Worm (Caenorhabditis elegans) whole organism, L3 larva: ENCODE data around the gene nstp-3.

Source experiments
- R02D3.7 ChIP-seq: fragments of 150-350 bp; optimal IDR thresholded peaks from 2 replicates; lab custom pipeline; 2014; ENCODE audit warnings: missing biosample characterization, missing genetic modification characterization
- ceh-28 ChIP-seq: fragments of 150-350 bp; optimal IDR thresholded peaks from 2 replicates; lab custom pipeline; 2014; ENCODE audit warnings: missing biosample characterization, missing genetic modification reagents, missing genetic modification characterization
- ceh-82 ChIP-seq: fragments of 150-350 bp; optimal IDR thresholded peaks from 2 replicates; lab custom pipeline; 2014; ENCODE audit warnings: missing biosample characterization, missing genetic modification characterization
- ceh-9 ChIP-seq: sonication (generic microtip); optimal IDR thresholded peaks from 2 replicates; lab custom pipeline; 2018; ENCODE audit warnings: missing biosample characterization, missing genetic modification characterization
- daf-12 ChIP-seq: fragments of 150-350 bp; optimal IDR thresholded peaks from 2 replicates; lab custom pipeline; 2014; ENCODE audit warnings: missing biosample characterization, missing genetic modification reagents, missing genetic modification characterization
- egl-27 ChIP-seq: sonication (generic microtip); optimal IDR thresholded peaks from 4 replicates; lab custom pipeline; 2017; ENCODE audit warnings: missing biosample characterization, missing genetic modification reagents, missing genetic modification characterization
- egl-5 ChIP-seq: fragments of 150-350 bp; optimal IDR thresholded peaks from 2 replicates; lab custom pipeline; 2017; ENCODE audit warnings: missing biosample characterization, missing genetic modification reagents, missing genetic modification characterization, inconsistent platforms
- elt-1 ChIP-seq: fragments of 150-350 bp; optimal IDR thresholded peaks from 2 replicates; lab custom pipeline; 2014; ENCODE audit warnings: missing biosample characterization, missing genetic modification characterization
- elt-2 ChIP-seq: sonication (generic microtip); optimal IDR thresholded peaks from 2 replicates; lab custom pipeline; 2016; ENCODE audit warnings: missing genetic modification reagents, mild to moderate bottlenecking, missing genetic modification characterization, missing compliant biosample characterization
- elt-3 ChIP-seq, 3 experiments: fragments of 150-350 bp in 1 of 3; sonication (generic microtip) in 2 of 3; optimal IDR thresholded peaks; 2 replicates in 2 of 3; 4 replicates in 1 of 3; lab custom pipeline; 2014 to 2017; ENCODE audit warnings: missing biosample characterization in 3 of 3, missing genetic modification characterization in 3 of 3
- eor-1 ChIP-seq, 2 experiments: fragments of 150-350 bp; optimal IDR thresholded peaks; 2 replicates each; lab custom pipeline; 2014 to 2018; ENCODE audit warnings: missing biosample characterization in 2 of 2, missing genetic modification characterization in 2 of 2
- fkh-2 ChIP-seq: fragments of 150-350 bp; optimal IDR thresholded peaks from 2 replicates; lab custom pipeline; 2014; ENCODE audit warnings: missing biosample characterization, missing genetic modification reagents, missing genetic modification characterization
- fos-1 ChIP-seq: fragments of 150-350 bp; optimal IDR thresholded peaks from 2 replicates; lab custom pipeline; 2014; ENCODE audit warnings: missing biosample characterization, missing genetic modification characterization
- hmg-11 ChIP-seq: sonication (generic microtip); optimal IDR thresholded peaks from 2 replicates; lab custom pipeline; 2016; ENCODE audit warnings: missing genetic modification characterization, missing compliant biosample characterization
- jun-1 ChIP-seq: fragments of 150-350 bp; optimal IDR thresholded peaks from 2 replicates; lab custom pipeline; 2014; ENCODE audit warnings: missing biosample characterization, missing genetic modification reagents, missing genetic modification characterization
- lin-15B ChIP-seq: fragments of 150-350 bp; optimal IDR thresholded peaks from 2 replicates; lab custom pipeline; 2014; ENCODE audit warnings: missing biosample characterization, missing genetic modification characterization
- lsy-12 ChIP-seq: sonication (generic microtip); optimal IDR thresholded peaks from 2 replicates; lab custom pipeline; 2016; ENCODE audit warnings: mild to moderate bottlenecking, missing genetic modification characterization, missing compliant biosample characterization
- mml-1 ChIP-seq: fragments of 150-350 bp; sonication (generic microtip); optimal IDR thresholded peaks from 3 replicates; lab custom pipeline; 2014; ENCODE audit warnings: missing biosample characterization, missing genetic modification characterization
- nfya-1 ChIP-seq: sonication (generic microtip); optimal IDR thresholded peaks from 2 replicates; lab custom pipeline; 2017; ENCODE audit warnings: missing genetic modification characterization, mild to moderate bottlenecking, missing compliant biosample characterization, antibody characterized with exemption, moderate library complexity; ENCODE audit not compliant: insufficient read depth
- nhr-11 ChIP-seq: fragments of 150-350 bp; optimal IDR thresholded peaks from 2 replicates; lab custom pipeline; 2014; ENCODE audit warnings: missing biosample characterization, missing genetic modification characterization
- nhr-12 ChIP-seq: fragments of 150-350 bp; optimal IDR thresholded peaks from 2 replicates; lab custom pipeline; 2014; ENCODE audit warnings: missing biosample characterization, missing genetic modification characterization
- nhr-23 ChIP-seq: fragments of 150-350 bp; optimal IDR thresholded peaks from 2 replicates; lab custom pipeline; 2014; ENCODE audit warnings: missing biosample characterization, missing genetic modification reagents, missing genetic modification characterization
- nhr-237 ChIP-seq: fragments of 150-350 bp; optimal IDR thresholded peaks from 2 replicates; lab custom pipeline; 2014; ENCODE audit warnings: missing biosample characterization, missing genetic modification characterization
- nhr-25 ChIP-seq: sonication (generic microtip); optimal IDR thresholded peaks from 2 replicates; lab custom pipeline; 2017; ENCODE audit warnings: missing biosample characterization, missing genetic modification characterization
- nhr-28 ChIP-seq: fragments of 150-350 bp; optimal IDR thresholded peaks from 2 replicates; lab custom pipeline; 2014; ENCODE audit warnings: missing biosample characterization, missing genetic modification characterization
- nhr-43 ChIP-seq: sonication (generic microtip); optimal IDR thresholded peaks from 2 replicates; lab custom pipeline; 2016; ENCODE audit warnings: mild to moderate bottlenecking, missing genetic modification characterization, missing compliant biosample characterization; ENCODE audit not compliant: poor library complexity, severe bottlenecking
- nhr-67 ChIP-seq: fragments of 150-350 bp; optimal IDR thresholded peaks from 2 replicates; lab custom pipeline; 2014; ENCODE audit warnings: missing biosample characterization, missing genetic modification characterization
- nhr-76 ChIP-seq: fragments of 150-350 bp; sonication (generic microtip); optimal IDR thresholded peaks from 5 replicates; lab custom pipeline; 2014; ENCODE audit warnings: missing biosample characterization, missing genetic modification characterization
- nhr-77 ChIP-seq: fragments of 150-350 bp; optimal IDR thresholded peaks from 2 replicates; lab custom pipeline; 2014; ENCODE audit warnings: missing biosample characterization, missing genetic modification characterization
- pha-4 ChIP-seq: fragments of 150-350 bp; optimal IDR thresholded peaks from 2 replicates; lab custom pipeline; 2014; ENCODE audit warnings: missing biosample characterization, missing genetic modification reagents, missing genetic modification characterization
- pqm-1 ChIP-seq: fragments of 150-350 bp; optimal IDR thresholded peaks from 2 replicates; lab custom pipeline; 2017; ENCODE audit warnings: missing biosample characterization, missing genetic modification characterization, inconsistent platforms
- sea-2 ChIP-seq: fragments of 150-350 bp; sonication (generic microtip); optimal IDR thresholded peaks from 4 replicates; lab custom pipeline; 2014; ENCODE audit warnings: missing biosample characterization, missing genetic modification reagents, missing genetic modification characterization
- tbx-2 ChIP-seq: sonication (generic microtip); optimal IDR thresholded peaks from 2 replicates; lab custom pipeline; 2016; ENCODE audit warnings: mild to moderate bottlenecking, missing genetic modification characterization, missing compliant biosample characterization
- unc-39 ChIP-seq: sonication (generic microtip); optimal IDR thresholded peaks from 4 replicates; lab custom pipeline; 2017; ENCODE audit warnings: missing biosample characterization, missing genetic modification characterization
- unc-62 ChIP-seq: fragments of 150-350 bp; sonication (generic microtip); optimal IDR thresholded peaks from 4 replicates; lab custom pipeline; 2014; ENCODE audit warnings: missing biosample characterization, missing genetic modification reagents, missing genetic modification characterization
- zag-1 ChIP-seq: fragments of 150-350 bp; optimal IDR thresholded peaks from 2 replicates; lab custom pipeline; 2014; ENCODE audit warnings: missing biosample characterization, missing genetic modification characterization
- ztf-11 ChIP-seq: fragments of 150-350 bp; optimal IDR thresholded peaks from 2 replicates; lab custom pipeline; 2014; ENCODE audit warnings: missing biosample characterization, missing genetic modification characterization
- ztf-4 ChIP-seq: fragments of 150-350 bp; optimal IDR thresholded peaks from 2 replicates; lab custom pipeline; 2014; ENCODE audit warnings: missing biosample characterization, missing genetic modification characterization

Gene nstp-3

DNA sequence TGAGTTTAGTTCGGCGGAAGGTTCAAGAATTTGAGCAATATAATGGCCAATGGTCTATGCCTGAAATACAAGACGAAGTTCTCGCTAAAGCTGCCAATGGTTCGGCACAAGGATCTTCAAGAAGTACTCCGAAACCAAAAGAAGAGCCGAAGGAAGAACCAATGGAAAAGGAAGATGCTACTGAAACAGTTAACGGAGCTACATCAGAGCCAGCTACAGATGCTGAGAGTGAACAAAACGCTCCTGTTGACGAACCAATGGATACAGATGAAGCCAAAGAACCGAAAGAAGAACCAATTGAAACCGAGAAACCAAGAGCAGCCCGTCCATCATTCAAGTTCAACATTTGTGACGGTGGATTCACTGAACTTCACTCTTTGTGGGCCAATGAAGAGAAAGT lies 33.2 kb upstream of the nstp-3 start:
- TF ChIP-seq fkh-2 (no peak), daf-12 (tag; lab: Kevin White, UChicago) (no peak), nhr-77 (tag; lab: Kevin White, UChicago) (no peak), ztf-4 (tag; lab: Kevin White, UChicago) (no peak), hmg-11 (no peak), elt-1 (tag; lab: Kevin White, UChicago) (no peak), fos-1 (tag; lab: Kevin White, UChicago) (no peak), eor-1 (tag; optimal IDR thresholded peaks at IDR 0.05; lab: Kevin White, UChicago) (no peak), lin-15B (tag; lab: Kevin White, UChicago) (no peak), ceh-28 (tag; lab: Kevin White, UChicago) (no peak), zag-1 (no peak), ceh-9 (no peak), egl-27 (tag; lab: Kevin White, UChicago) (no peak), nhr-67 (no peak), nfya-1 (tag; lab: Kevin White, UChicago) (no peak), tbx-2 (tag; lab: Kevin White, UChicago) (no peak), unc-39 (no peak)

DNA sequence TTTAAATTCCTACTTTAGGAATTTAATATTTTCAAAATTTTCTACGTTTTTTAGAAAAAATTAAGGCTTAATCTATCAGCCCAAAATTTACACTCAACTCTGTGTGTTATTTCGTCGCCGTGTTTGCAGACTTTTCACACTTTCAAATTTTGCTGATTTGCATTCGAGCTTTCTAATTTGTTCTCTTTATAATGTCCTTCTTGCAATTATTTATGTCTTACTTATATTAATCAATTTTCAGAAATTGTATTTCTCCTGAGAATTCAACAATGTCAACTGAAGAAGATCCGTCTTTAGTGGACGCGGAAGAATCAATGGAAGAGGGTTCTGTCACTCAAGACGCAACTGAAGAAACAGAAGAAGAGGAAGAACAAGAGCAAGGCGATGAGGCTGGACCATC lies 28.6 kb upstream of the nstp-3 start, which contains the start of gene let-418:
let-418 (plus strand) TSS at position 242 of the 400 bp plus-strand sequence.
- TF ChIP-seq daf-12 (tag; lab: Kevin White, UChicago) = no peak
- TF ChIP-seq sea-2 = no peak
- no peak for TF ChIP-seq nhr-12 (tag; lab: Kevin White, UChicago)
- TF ChIP-seq fkh-2 = no peak
- TF ChIP-seq elt-1 (tag; lab: Kevin White, UChicago) = no peak
- TF ChIP-seq zag-1 = no peak
- no peak for TF ChIP-seq R02D3.7 (tag; lab: Kevin White, UChicago)
- no peak for TF ChIP-seq pqm-1 (tag; lab: Kevin White, UChicago)

DNA sequence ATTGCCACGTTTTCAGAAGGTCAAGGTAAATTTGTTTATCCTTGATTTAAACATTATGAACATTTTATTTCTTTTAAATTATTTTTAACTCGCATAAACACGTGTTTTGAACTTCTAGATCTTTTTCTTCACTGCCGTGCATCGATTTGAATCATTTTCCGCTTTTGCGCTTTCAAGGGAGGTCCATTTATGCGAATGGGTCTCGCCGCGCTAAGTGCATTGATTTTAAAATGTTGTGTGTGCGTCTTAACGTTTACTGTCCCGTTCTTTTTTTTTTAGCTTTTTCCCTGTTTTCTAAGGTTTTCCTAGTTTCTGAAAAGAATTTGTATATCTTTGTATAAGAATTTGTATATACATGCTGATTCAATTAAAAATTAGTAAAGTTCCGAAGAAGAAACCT lies 27.4 kb upstream of the nstp-3 start:
- TF ChIP-seq jun-1 (tag; lab: Kevin White, UChicago) = no peak
- no peak for TF ChIP-seq elt-3 (tag; optimal IDR thresholded peaks at IDR 0.05; lab: Kevin White, UChicago)
- no peak for TF ChIP-seq nhr-25 (tag; lab: Kevin White, UChicago)
- TF ChIP-seq nhr-67 = no peak
- TF ChIP-seq nhr-237 (tag; lab: Kevin White, UChicago) = no peak
- no peak for TF ChIP-seq elt-1 (tag; lab: Kevin White, UChicago)
- TF ChIP-seq mml-1 (tag; lab: Kevin White, UChicago) = no peak
- no peak for TF ChIP-seq R02D3.7 (tag; lab: Kevin White, UChicago)
- no peak for TF ChIP-seq nfya-1 (tag; lab: Kevin White, UChicago)
- no peak for TF ChIP-seq zag-1
- no peak for TF ChIP-seq nhr-23 (tag; lab: Kevin White, UChicago)

DNA sequence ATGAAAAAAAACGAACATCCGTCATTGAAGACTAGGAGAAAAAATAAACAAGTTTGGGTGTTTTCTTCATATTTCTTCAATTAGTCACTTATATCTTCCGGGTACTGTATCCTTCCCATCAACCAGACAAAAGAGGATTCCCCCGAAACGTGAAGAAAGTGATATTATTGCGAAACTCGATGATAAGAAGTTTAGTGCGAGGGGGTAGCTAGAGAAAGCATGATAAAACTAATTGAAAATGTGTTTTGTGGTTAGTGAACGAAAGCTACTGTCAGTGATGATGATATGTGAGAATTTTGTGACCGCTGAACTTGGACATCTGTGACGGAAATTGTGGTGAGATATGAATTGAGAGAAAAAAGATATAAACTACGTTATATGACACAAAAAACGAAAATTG lies 24.9 kb upstream of the nstp-3 start:
- TF ChIP-seq nhr-11 (no peak), elt-2 (tag; lab: Kevin White, UChicago) (peak; percentile 64), nhr-237 (tag; lab: Kevin White, UChicago) (no peak), ztf-11 (no peak), ceh-9 (no peak), hmg-11 (no peak), pha-4 (tag; lab: Kevin White, UChicago) (no peak), nhr-28 (no peak), nhr-23 (tag; lab: Kevin White, UChicago) (peak; percentile 96), lsy-12 (tag; lab: Kevin White, UChicago) (no peak), lin-15B (tag; lab: Kevin White, UChicago) (no peak), nhr-43 (tag; lab: Kevin White, UChicago) (peak; percentile 88), nhr-25 (tag; lab: Kevin White, UChicago) (peak; percentile 76), egl-5 (tag; lab: Kevin White, UChicago) (no peak), zag-1 (no peak), nhr-77 (tag; lab: Kevin White, UChicago) (no peak), fos-1 (tag; lab: Kevin White, UChicago) (peak; percentile 46), R02D3.7 (tag; lab: Kevin White, UChicago) (peak; percentile 9), nhr-67 (no peak), jun-1 (tag; lab: Kevin White, UChicago) (no peak), ceh-82 (tag; lab: Kevin White, UChicago) (no peak), egl-27 (tag; lab: Kevin White, UChicago) (peak; percentile 61), unc-62 (peak; percentile 52), nfya-1 (tag; lab: Kevin White, UChicago) (peak; percentile 35), elt-1 (tag; lab: Kevin White, UChicago) (no peak), ceh-28 (tag; lab: Kevin White, UChicago) (peak; percentile 59), daf-12 (tag; lab: Kevin White, UChicago) (no peak), pqm-1 (tag; lab: Kevin White, UChicago) (peak; percentile 56), elt-3 (tag; optimal IDR thresholded peaks at IDR 0.05; lab: Kevin White, UChicago) (peak; percentile 64 to 95 (median 88)), nhr-76 (tag; lab: Kevin White, UChicago) (no peak)
